Fruit fly (Drosophila melanogaster) whole organism, embryonic: ENCODE measurements around the gene CG15142.

Experiments
- ATbp ChIP-seq: fragments of 200-800 bp; sonication (Bioruptor generic); optimal IDR thresholded peaks from 2 replicates; lab custom pipeline; 2017; ENCODE audit warnings: missing biosample characterization, mild to moderate bottlenecking, missing genetic modification characterization, missing genetic modification reagents
- Adf1 ChIP-seq: fragments of 200-800 bp; sonication (Bioruptor generic); IDR thresholded peaks from 2 replicates; pipeline ENCODE4 v1.3.6; 2022; ENCODE audit warnings: missing biosample characterization, missing genetic modification characterization
- CG11560 ChIP-seq: fragments of 200-800 bp; sonication (Bioruptor generic); IDR thresholded peaks from 3 replicates; pipeline ENCODE4 v1.3.6; 2022; ENCODE audit warnings: missing biosample characterization, missing genetic modification characterization
- CG12236 ChIP-seq: fragments of 200-800 bp; sonication (Bioruptor generic); optimal IDR thresholded peaks from 2 replicates; lab custom pipeline; 2016; ENCODE audit warnings: missing biosample characterization, missing genetic modification characterization
- CG13894 ChIP-seq: fragments of 200-800 bp; sonication (Bioruptor generic); optimal IDR thresholded peaks from 3 replicates; lab custom pipeline; 2018; ENCODE audit warnings: missing biosample characterization, mild to moderate bottlenecking, missing genetic modification characterization, moderate library complexity
- CG14441 ChIP-seq: fragments of 200-800 bp; sonication (Bioruptor generic); IDR thresholded peaks from 2 replicates; pipeline ENCODE4 v1.3.6; 2022; ENCODE audit warnings: missing biosample characterization, missing genetic modification characterization
- CG15269 ChIP-seq: fragments of 200-800 bp; sonication (Bioruptor generic); optimal IDR thresholded peaks from 2 replicates; lab custom pipeline; 2018; ENCODE audit warnings: missing biosample characterization, mild to moderate bottlenecking, missing genetic modification characterization, moderate library complexity
- CG15514 ChIP-seq: fragments of 200-800 bp; sonication (Bioruptor generic); optimal IDR thresholded peaks from 3 replicates; lab custom pipeline; 2017; ENCODE audit warnings: missing biosample characterization, missing genetic modification characterization, mild to moderate bottlenecking, moderate library complexity, missing genetic modification reagents
- CG1792 ChIP-seq: fragments of 200-800 bp; sonication (Bioruptor generic); optimal IDR thresholded peaks from 2 replicates; lab custom pipeline; 2016; ENCODE audit warnings: missing biosample characterization, missing genetic modification characterization
- CG30020 ChIP-seq: fragments of 200-800 bp; optimal IDR thresholded peaks from 2 replicates; lab custom pipeline; 2019; ENCODE audit warnings: missing biosample characterization, mild to moderate bottlenecking, missing genetic modification characterization, moderate library complexity
- CG32532 ChIP-seq: fragments of 200-800 bp; sonication (Bioruptor generic); IDR thresholded peaks from 2 replicates; pipeline ENCODE4 v1.3.6; 2022; ENCODE audit warnings: missing biosample characterization, missing genetic modification characterization
- CG34376 ChIP-seq: fragments of 200-800 bp; sonication (Bioruptor generic); optimal IDR thresholded peaks from 2 replicates; lab custom pipeline; 2018; ENCODE audit warnings: missing biosample characterization, mild to moderate bottlenecking, missing genetic modification characterization
- CG5180 ChIP-seq: fragments of 200-800 bp; sonication (Bioruptor generic); optimal IDR thresholded peaks from 3 replicates; lab custom pipeline; 2017; ENCODE audit warnings: missing biosample characterization, missing genetic modification characterization, mild to moderate bottlenecking, moderate library complexity, missing genetic modification reagents
- CG6813 ChIP-seq: fragments of 200-800 bp; sonication (Bioruptor generic); optimal IDR thresholded peaks from 2 replicates; lab custom pipeline; 2017; ENCODE audit warnings: missing biosample characterization, missing genetic modification characterization, mild to moderate bottlenecking, moderate library complexity, missing genetic modification reagents
- CG7271 ChIP-seq: fragments of 200-800 bp; sonication (Bioruptor generic); optimal IDR thresholded peaks from 2 replicates; lab custom pipeline; 2018; ENCODE audit warnings: missing biosample characterization, mild to moderate bottlenecking, missing genetic modification characterization, moderate library complexity
- CG7963 ChIP-seq: fragments of 200-800 bp; sonication (Bioruptor generic); IDR thresholded peaks from 3 replicates; pipeline ENCODE4 v1.3.6; 2022; ENCODE audit warnings: missing biosample characterization, missing genetic modification characterization; ENCODE audit not compliant: partially characterized antibody
- CG9727 ChIP-seq: fragments of 200-800 bp; sonication (Bioruptor generic); optimal IDR thresholded peaks from 3 replicates; lab custom pipeline; 2017; ENCODE audit warnings: missing biosample characterization, mild to moderate bottlenecking, missing genetic modification characterization
- D19A ChIP-seq: fragments of 200-800 bp; optimal IDR thresholded peaks from 3 replicates; lab custom pipeline; 2019; ENCODE audit warnings: missing biosample characterization, mild to moderate bottlenecking, missing genetic modification characterization, moderate library complexity
- Dip3 ChIP-seq: fragments of 200-800 bp; sonication (Bioruptor generic); optimal IDR thresholded peaks from 3 replicates; lab custom pipeline; 2016; ENCODE audit warnings: missing biosample characterization, missing genetic modification characterization
- E2f2 ChIP-seq: fragments of 200-800 bp; sonication (Bioruptor generic); IDR thresholded peaks from 2 replicates; pipeline ENCODE4 v1.3.6; 2022; ENCODE audit warnings: missing biosample characterization, missing genetic modification characterization
- Fer1 ChIP-seq: fragments of 200-800 bp; sonication (Bioruptor generic); optimal IDR thresholded peaks from 2 replicates; lab custom pipeline; 2017; ENCODE audit warnings: missing biosample characterization, mild to moderate bottlenecking, missing genetic modification characterization
- HHEX ChIP-seq: fragments of 200-800 bp; sonication (Bioruptor generic); optimal IDR thresholded peaks from 3 replicates; lab custom pipeline; 2017; ENCODE audit warnings: missing biosample characterization, mild to moderate bottlenecking, missing genetic modification characterization, missing genetic modification reagents
- Hmr ChIP-seq: fragments of 200-800 bp; sonication (Bioruptor generic); optimal IDR thresholded peaks from 3 replicates; lab custom pipeline; 2017; ENCODE audit warnings: mild to moderate bottlenecking, missing biosample characterization, missing genetic modification reagents, missing genetic modification characterization
- Hsf ChIP-seq: fragments of 200-800 bp; sonication (Bioruptor generic); optimal IDR thresholded peaks from 3 replicates; lab custom pipeline; 2016; ENCODE audit warnings: missing biosample characterization, missing genetic modification characterization
- Meics ChIP-seq: fragments of 200-800 bp; sonication (Bioruptor generic); optimal IDR thresholded peaks from 2 replicates; lab custom pipeline; 2017; ENCODE audit warnings: missing biosample characterization, mild to moderate bottlenecking, missing genetic modification characterization
- Mes4 ChIP-seq: fragments of 200-800 bp; sonication (Bioruptor generic); optimal IDR thresholded peaks from 2 replicates; lab custom pipeline; 2016; ENCODE audit warnings: missing biosample characterization, missing genetic modification characterization
- PHDP ChIP-seq: fragments of 200-800 bp; sonication (Bioruptor generic); optimal IDR thresholded peaks from 3 replicates; lab custom pipeline; 2018; ENCODE audit warnings: missing biosample characterization, mild to moderate bottlenecking, missing genetic modification characterization, moderate library complexity
- Six4 ChIP-seq: fragments of 200-800 bp; sonication (Bioruptor generic); optimal IDR thresholded peaks from 2 replicates; lab custom pipeline; 2016; ENCODE audit warnings: missing biosample characterization, missing genetic modification characterization
- Sox100B ChIP-seq: fragments of 200-800 bp; sonication (Bioruptor generic); optimal IDR thresholded peaks from 3 replicates; lab custom pipeline; 2018; ENCODE audit warnings: missing biosample characterization, mild to moderate bottlenecking, missing genetic modification characterization
- YL-1 ChIP-seq: fragments of 200-800 bp; sonication (Bioruptor generic); optimal IDR thresholded peaks from 3 replicates; lab custom pipeline; 2017; ENCODE audit warnings: missing biosample characterization, mild to moderate bottlenecking, missing genetic modification characterization
- cad ChIP-seq: fragments of >200 bp; optimal IDR thresholded peaks from 2 replicates; lab custom pipeline; 2017; ENCODE audit warnings: missing biosample characterization, missing genetic modification characterization
- ci ChIP-seq: fragments of 200-800 bp; sonication (Bioruptor generic); IDR thresholded peaks from 3 replicates; pipeline ENCODE4 v1.3.6; 2022; ENCODE audit warnings: missing biosample characterization, missing genetic modification characterization
- crol ChIP-seq: fragments of 200-800 bp; sonication (Bioruptor generic); IDR thresholded peaks from 2 replicates; pipeline ENCODE4 v1.3.6; 2022; ENCODE audit warnings: missing biosample characterization, missing genetic modification characterization
- cwo ChIP-seq: fragments of 200-800 bp; sonication (Bioruptor generic); optimal IDR thresholded peaks from 3 replicates; lab custom pipeline; 2017; ENCODE audit warnings: missing biosample characterization, missing genetic modification characterization, mild to moderate bottlenecking, moderate library complexity, missing genetic modification reagents
- exex ChIP-seq: fragments of 200-800 bp; sonication (Bioruptor generic); optimal IDR thresholded peaks from 4 replicates; lab custom pipeline; 2018; ENCODE audit warnings: missing biosample characterization, mild to moderate bottlenecking, missing genetic modification characterization, moderate library complexity
- fd102C ChIP-seq: fragments of 200-800 bp; sonication (Bioruptor generic); optimal IDR thresholded peaks from 2 replicates; lab custom pipeline; 2018; ENCODE audit warnings: missing biosample characterization, mild to moderate bottlenecking, missing genetic modification characterization, moderate library complexity
- gcm2 ChIP-seq: fragments of 200-800 bp; sonication (Bioruptor generic); optimal IDR thresholded peaks from 2 replicates; lab custom pipeline; 2016; ENCODE audit warnings: missing biosample characterization, missing genetic modification characterization
- ham ChIP-seq: fragments of 200-800 bp; sonication (Bioruptor generic); IDR thresholded peaks from 2 replicates; pipeline ENCODE4 v1.3.6; 2022; ENCODE audit warnings: missing biosample characterization, missing genetic modification characterization
- knrl ChIP-seq: fragments of 200-800 bp; sonication (Bioruptor generic); IDR thresholded peaks from 3 replicates; pipeline ENCODE4 v1.3.6; 2022; ENCODE audit warnings: missing biosample characterization, missing genetic modification characterization; ENCODE audit not compliant: partially characterized antibody
- lab ChIP-seq: fragments of 200-800 bp; sonication (Bioruptor generic); optimal IDR thresholded peaks from 3 replicates; lab custom pipeline; 2017; ENCODE audit warnings: missing biosample characterization, missing genetic modification characterization, mild to moderate bottlenecking, moderate library complexity, missing genetic modification reagents
- lmd ChIP-seq: fragments of 200-800 bp; sonication (Bioruptor generic); IDR thresholded peaks from 2 replicates; pipeline ENCODE4 v1.3.6; 2022; ENCODE audit warnings: missing biosample characterization, missing genetic modification characterization
- odd ChIP-seq: fragments of 200-800 bp; sonication (Bioruptor generic); optimal IDR thresholded peaks from 2 replicates; lab custom pipeline; 2017; ENCODE audit warnings: missing biosample characterization, mild to moderate bottlenecking, missing genetic modification characterization
- otp ChIP-seq: fragments of 200-800 bp; sonication (Bioruptor generic); IDR thresholded peaks from 3 replicates; pipeline ENCODE4, ENCODE4 v1.3.6; 2022; ENCODE audit warnings: missing biosample characterization, missing genetic modification characterization
- sc ChIP-seq, 3 experiments: fragments of >200 bp in 2 of 3; fragments of 200-800 bp in 1 of 3; sonication (Bioruptor generic) in 1 of 3; optimal IDR thresholded peaks; 2 replicates in 2 of 3; 3 replicates in 1 of 3; lab custom pipeline; 2017; ENCODE audit warnings: mild to moderate bottlenecking in 1 of 3, missing biosample characterization in 1 of 3, missing genetic modification characterization in 1 of 3, missing genetic modification reagents in 1 of 3
- sd ChIP-seq: fragments of 200-800 bp; sonication (Bioruptor generic); optimal IDR thresholded peaks from 3 replicates; lab custom pipeline; 2018; ENCODE audit warnings: missing biosample characterization, mild to moderate bottlenecking, missing genetic modification characterization, moderate library complexity
- yki ChIP-seq: fragments of >200 bp; optimal IDR thresholded peaks from 3 replicates; lab custom pipeline; 2018

CG15142 gene

dm6 chr2L:17449608-17450504, 48.8 kb downstream of the CG15142 start, which contains the start of gene dl (continued):
- TF ChIP-seq PHDP (tag; lab: Kevin White, UChicago) (no peak), D19A (tag; lab: Kevin White, UChicago) (peak; percentile 10), CG12236 (GFP tag; lab: Kevin White, UChicago) (no peak), CG1792 (GFP tag; lab: Kevin White, UChicago) (no peak), yki (no peak), lmd (GFP tag; lab: Robert Waterston, UW) (no peak), cad (GFP tag; lab: Kevin White, UChicago) (no peak), sc (optimal IDR thresholded peaks at IDR 0.05; lab: Kevin White, UChicago) (no peak), sc (GFP tag; optimal IDR thresholded peaks at IDR 0.05; lab: Kevin White, UChicago) (no peak), gcm2 (GFP tag; lab: Kevin White, UChicago) (no peak), CG11560 (tag; lab: Robert Waterston, UW) (peak; percentile 47; the same call in 1 of the 3 replicates), CG15514 (GFP tag; lab: Kevin White, UChicago) (peak; percentile 14)
- TF ChIP-seq, all 482 proteins: peak for 77

DNA sequence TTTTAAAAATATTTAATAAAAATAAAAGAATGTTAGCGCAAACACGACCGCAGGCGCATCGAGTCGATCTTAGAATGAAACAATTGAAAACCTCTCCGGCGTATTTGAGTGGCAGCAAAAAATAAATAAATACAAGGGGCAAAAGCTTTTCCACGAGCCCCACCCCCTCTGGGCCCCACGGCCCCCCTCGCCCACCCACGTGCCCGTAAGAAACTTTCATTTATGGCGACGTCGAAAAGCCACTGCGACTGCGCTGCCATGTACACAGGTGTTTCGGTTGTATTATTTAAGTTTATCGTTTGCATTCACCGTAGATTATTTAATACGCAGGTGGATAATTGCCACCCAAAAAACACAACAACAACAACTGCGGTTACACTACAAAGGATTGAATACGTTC, 50.2 kb downstream of the CG15142 start:
- TF ChIP-seq Hmr (GFP tag; lab: Kevin White, UChicago) (peak; percentile 40), Adf1 (GFP tag; lab: Robert Waterston, UW) (peak; percentile 80), Dip3 (no peak), CG7963 (GFP tag; lab: Robert Waterston, UW) (no peak), CG7271 (tag; lab: Kevin White, UChicago) (no peak), Sox100B (GFP tag; lab: Kevin White, UChicago) (no peak), CG34376 (GFP tag; lab: Kevin White, UChicago) (peak; percentile 31), CG30020 (tag; lab: Kevin White, UChicago) (no peak), ham (no peak), D19A (tag; lab: Kevin White, UChicago) (no peak), CG5180 (GFP tag; lab: Kevin White, UChicago) (no peak), Mes4 (no peak), ci (GFP tag; lab: Robert Waterston, UW) (peak; percentile 67; the same call in 2 of the 3 replicates), CG6813 (GFP tag; lab: Kevin White, UChicago) (peak; percentile 42), sd (tag; lab: Kevin White, UChicago) (peak; percentile 32), CG13894 (tag; lab: Kevin White, UChicago) (peak; percentile 6), knrl (GFP tag; lab: Robert Waterston, UW) (0 out of 3 replicates have a peak, but pooled peaks have one; percentile 20), HHEX (GFP tag; lab: Kevin White, UChicago) (peak; percentile 2), Hsf (no peak), YL-1 (no peak), cwo (GFP tag; lab: Kevin White, UChicago) (peak; percentile 32), exex (peak; percentile 16), ATbp (GFP tag; lab: Kevin White, UChicago) (peak; percentile 26), Fer1 (GFP tag; lab: Kevin White, UChicago) (peak; percentile 26), odd (no peak), fd102C (GFP tag; lab: Kevin White, UChicago) (no peak), CG32532 (0 out of 2 replicates have a peak, but pooled peaks have one; percentile 11), E2f2 (GFP tag; lab: Robert Waterston, UW) (no peak), Six4 (GFP tag; lab: Kevin White, UChicago) (no peak), lab (peak; percentile 49), CG9727 (GFP tag; lab: Kevin White, UChicago) (no peak), CG15269 (peak; percentile 22), CG14441 (GFP tag; lab: Robert Waterston, UW) (peak; percentile 27; the same call in 1 of the 2 replicates), otp (GFP tag; lab: Robert Waterston, UW) (0 out of 3 replicates have a peak, but pooled peaks have one; percentile 32), crol (GFP tag; lab: Robert Waterston, UW) (peak; percentile 96), Meics (GFP tag; lab: Kevin White, UChicago) (peak; percentile 25)
